Worm (Caenorhabditis elegans): ENCODE measurements around the gene F55H2.8.

- TF ChIP-seq egl-27 (tag; optimal IDR thresholded peaks at IDR 0.05), result no peak
- no peak for TF ChIP-seq ceh-82 (tag; optimal IDR thresholded peaks at IDR 0.05)
- TF ChIP-seq spr-3 (GFP tag; optimal IDR thresholded peaks at IDR 0.05), result no peak
- TF ChIP-seq D1046.2 (GFP tag; IDR thresholded peaks at IDR 0.05), result no peak
- no peak for TF ChIP-seq T26A8.4 (GFP tag; IDR thresholded peaks at IDR 0.05)
These were observed 19.5 kb upstream of the F55H2.8 start for ce11 chrIII:9494209-9494608.
